Worm (Caenorhabditis elegans): Measurements from ENCODE around the gene shc-2.

The shc-2 gene

DNA sequence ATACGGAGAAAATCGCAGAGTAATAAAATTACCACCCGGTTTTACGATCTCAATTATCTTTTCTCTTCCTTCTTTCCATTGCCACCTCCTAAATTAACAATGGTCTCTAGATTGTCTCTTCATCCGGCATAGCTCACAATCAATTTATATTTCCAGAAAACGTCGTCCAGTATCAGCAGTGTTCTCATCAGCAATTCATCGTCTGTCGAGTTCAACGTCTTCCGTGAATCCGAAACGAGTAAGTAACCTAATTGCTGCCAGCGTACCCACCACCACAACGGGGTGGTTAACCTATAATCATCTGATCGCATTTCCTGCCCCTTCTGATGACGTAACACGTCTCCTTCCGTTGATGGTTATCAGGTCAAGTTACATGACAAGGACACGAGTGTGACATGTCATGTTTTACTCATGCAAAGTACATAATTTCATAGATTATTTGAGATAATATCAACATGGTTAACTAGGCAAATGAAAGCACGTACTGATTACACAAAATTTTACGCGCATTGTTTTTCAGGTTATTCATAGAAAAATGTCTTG is 17.1 kb downstream of the shc-2 start (continued):
- no peak for TF ChIP-seq mls-2 (tag; optimal IDR thresholded peaks at IDR 0.05)
- TF ChIP-seq hlh-1 (tag; optimal IDR thresholded peaks at IDR 0.05) = no peak
- no peak for TF ChIP-seq nhr-12 (tag; optimal IDR thresholded peaks at IDR 0.05)
- peak; percentile 87 for TF ChIP-seq elt-1 (tag; optimal IDR thresholded peaks at IDR 0.05; ENCODE audit: borderline replicate concordance, insufficient read depth)
- TF ChIP-seq tbx-8 (GFP tag; optimal IDR thresholded peaks at IDR 0.05) = no peak
- TF ChIP-seq blmp-1 (tag; optimal IDR thresholded peaks at IDR 0.05) = no peak
- peak; percentile 1 for TF ChIP-seq sptf-1 (tag; optimal IDR thresholded peaks at IDR 0.05)
- TF ChIP-seq flh-1 (GFP tag; optimal IDR thresholded peaks at IDR 0.05) = no peak

DNA sequence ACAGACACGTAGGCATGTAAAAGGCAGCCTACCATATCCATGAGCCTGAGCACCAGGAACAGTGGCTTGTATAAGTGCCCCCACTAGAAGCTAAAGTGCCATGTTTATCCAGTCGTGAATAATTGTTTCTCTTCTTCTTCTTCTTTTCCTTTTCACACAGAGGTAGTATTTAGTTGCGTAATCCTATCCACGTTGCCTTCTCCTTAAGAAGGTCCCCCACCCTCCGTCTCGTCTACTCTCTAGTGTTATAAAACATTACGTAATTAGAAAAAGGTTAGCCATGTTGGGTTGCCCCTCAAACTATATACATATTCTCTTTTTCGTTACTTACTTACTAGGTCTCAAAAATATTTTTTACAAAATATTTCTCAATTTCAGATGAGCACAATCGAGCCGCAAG is 17.7 kb downstream of the shc-2 start:
- no peak for TF ChIP-seq nhr-12 (tag; optimal IDR thresholded peaks at IDR 0.05)
- peak; percentile 39 for TF ChIP-seq sptf-1 (tag; optimal IDR thresholded peaks at IDR 0.05)
- TF ChIP-seq sem-2 (GFP tag; optimal IDR thresholded peaks at IDR 0.05) = no peak
- TF ChIP-seq mls-2 (tag; optimal IDR thresholded peaks at IDR 0.05) = no peak
- TF ChIP-seq blmp-1 (tag; optimal IDR thresholded peaks at IDR 0.05) = no peak
- no peak for TF ChIP-seq bed-3 (GFP tag; optimal IDR thresholded peaks at IDR 0.05)
- peak; percentile 90 for TF ChIP-seq zip-8 (tag; optimal IDR thresholded peaks at IDR 0.05)
- TF ChIP-seq unc-62 (GFP tag; optimal IDR thresholded peaks at IDR 0.05) = no peak
- TF ChIP-seq ztf-11 (tag; optimal IDR thresholded peaks at IDR 0.05) = peak; percentile 40
- no peak for TF ChIP-seq ham-2 (GFP tag; optimal IDR thresholded peaks at IDR 0.05)
- peak; percentile 79 for TF ChIP-seq nhr-2 (tag; optimal IDR thresholded peaks at IDR 0.05)
- TF ChIP-seq unc-120 (tag; optimal IDR thresholded peaks at IDR 0.05; ENCODE audit: poor library complexity, severe bottlenecking) = no peak

DNA sequence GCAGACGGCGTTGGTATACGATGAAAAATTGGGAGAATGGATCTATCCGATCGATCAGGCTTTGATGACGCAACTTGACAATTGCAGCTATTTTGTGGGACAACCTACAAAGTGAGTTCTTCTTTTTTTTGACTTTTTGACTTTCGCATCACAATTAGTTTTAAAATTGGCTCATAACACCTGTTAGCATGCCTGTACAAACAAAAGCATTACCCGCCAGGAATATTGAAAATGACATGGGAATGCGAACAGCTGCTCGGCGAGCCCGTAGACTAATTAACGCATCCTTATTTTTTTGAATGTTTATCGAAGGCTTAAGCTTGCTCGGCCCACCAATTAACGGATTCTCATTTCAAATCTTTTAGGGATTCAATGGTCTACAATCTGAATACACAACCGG is 18.3 kb downstream of the shc-2 start:
- peak; percentile 92 for TF ChIP-seq lin-32 (GFP tag; optimal IDR thresholded peaks at IDR 0.05)
- TF ChIP-seq zip-8 (tag; optimal IDR thresholded peaks at IDR 0.05) = peak; percentile 10
- TF ChIP-seq blmp-1 (tag; optimal IDR thresholded peaks at IDR 0.05) = no peak

- no peak for TF ChIP-seq tbx-8 (GFP tag; optimal IDR thresholded peaks at IDR 0.05)
- TF ChIP-seq elt-3 (tag; optimal IDR thresholded peaks at IDR 0.05) = no peak
- no peak for TF ChIP-seq blmp-1 (tag; optimal IDR thresholded peaks at IDR 0.05)
- no peak for TF ChIP-seq mab-5 (tag; optimal IDR thresholded peaks at IDR 0.05)
- no peak for TF ChIP-seq ceh-43 (GFP tag; optimal IDR thresholded peaks at IDR 0.05)
- no peak for TF ChIP-seq lin-32 (GFP tag; optimal IDR thresholded peaks at IDR 0.05)
- no peak for TF ChIP-seq unc-39 (tag; optimal IDR thresholded peaks at IDR 0.05)
- TF ChIP-seq flh-1 (GFP tag; optimal IDR thresholded peaks at IDR 0.05) = no peak
- TF ChIP-seq cnd-1 (tag; optimal IDR thresholded peaks at IDR 0.05) = no peak
- TF ChIP-seq elt-1 (tag; optimal IDR thresholded peaks at IDR 0.05; ENCODE audit: borderline replicate concordance, insufficient read depth) = no peak
- TF ChIP-seq nhr-12 (tag; optimal IDR thresholded peaks at IDR 0.05) = no peak
- TF ChIP-seq mep-1 (tag; optimal IDR thresholded peaks at IDR 0.05) = no peak
- no peak for TF ChIP-seq snpc-4 (tag; optimal IDR thresholded peaks at IDR 0.05)
- TF ChIP-seq pha-4 (tag; optimal IDR thresholded peaks at IDR 0.05) = no peak
- TF ChIP-seq nhr-76 (tag; optimal IDR thresholded peaks at IDR 0.05) = no peak
- TF ChIP-seq ceh-39 (tag; optimal IDR thresholded peaks at IDR 0.05) = no peak
- TF ChIP-seq ces-1 (GFP tag; optimal IDR thresholded peaks at IDR 0.05) = no peak
- TF ChIP-seq unc-62 (GFP tag; optimal IDR thresholded peaks at IDR 0.05) = no peak
- TF ChIP-seq zip-8 (tag; optimal IDR thresholded peaks at IDR 0.05) = no peak
- TF ChIP-seq bed-3 (GFP tag; optimal IDR thresholded peaks at IDR 0.05) = no peak
These were observed 20.8 kb downstream of the shc-2 start, which contains the start of gene T27F7.12 for ce11 chrII:4989802-4990201. T27F7.12 (plus strand) TSS chrII:4990102.

- TF ChIP-seq zip-8 (tag; optimal IDR thresholded peaks at IDR 0.05) (no peak), snpc-4 (tag; optimal IDR thresholded peaks at IDR 0.05) (no peak), unc-62 (GFP tag; optimal IDR thresholded peaks at IDR 0.05) (no peak), nhr-12 (tag; optimal IDR thresholded peaks at IDR 0.05) (no peak), nhr-28 (tag; optimal IDR thresholded peaks at IDR 0.05) (no peak), tbx-8 (GFP tag; optimal IDR thresholded peaks at IDR 0.05) (no peak), ceh-83 (GFP tag; optimal IDR thresholded peaks at IDR 0.05) (no peak), nhr-76 (tag; optimal IDR thresholded peaks at IDR 0.05) (no peak), mab-5 (tag; optimal IDR thresholded peaks at IDR 0.05) (no peak)
These were observed 24.0 kb downstream of the shc-2 start, which contains the start of gene pigb-1 for ce11 chrII:4992977-4993376. pigb-1 (minus strand) TSS chrII:4993077.

All from whole organism, mixed stage, embryonic.